Worm (Caenorhabditis elegans) whole organism, L3 larva: ENCODE measurements around the gene dec-7.

Experiments used
- R02D3.7 ChIP-seq: fragments of 150-350 bp; optimal IDR thresholded peaks from 2 replicates; lab custom pipeline; 2014; ENCODE audit warnings: missing biosample characterization, missing genetic modification characterization
- ZK546.5 ChIP-seq: sonication (generic microtip); optimal IDR thresholded peaks from 2 replicates; lab custom pipeline; 2017; ENCODE audit warnings: missing biosample characterization, missing genetic modification characterization
- ama-1 ChIP-seq: fragments of 150-350 bp; optimal IDR thresholded peaks from 2 replicates; lab custom pipeline; 2018
- ceh-16 ChIP-seq: sonication (generic microtip); optimal IDR thresholded peaks from 2 replicates; lab custom pipeline; 2017; ENCODE audit warnings: missing biosample characterization, missing genetic modification characterization
- ceh-82 ChIP-seq: fragments of 150-350 bp; optimal IDR thresholded peaks from 2 replicates; lab custom pipeline; 2014; ENCODE audit warnings: missing biosample characterization, missing genetic modification characterization
- ceh-9 ChIP-seq: sonication (generic microtip); optimal IDR thresholded peaks from 2 replicates; lab custom pipeline; 2018; ENCODE audit warnings: missing biosample characterization, missing genetic modification characterization
- daf-12 ChIP-seq: fragments of 150-350 bp; optimal IDR thresholded peaks from 2 replicates; lab custom pipeline; 2014; ENCODE audit warnings: missing biosample characterization, missing genetic modification reagents, missing genetic modification characterization
- egl-27 ChIP-seq: sonication (generic microtip); optimal IDR thresholded peaks from 4 replicates; lab custom pipeline; 2017; ENCODE audit warnings: missing biosample characterization, missing genetic modification reagents, missing genetic modification characterization
- elt-1 ChIP-seq: fragments of 150-350 bp; optimal IDR thresholded peaks from 2 replicates; lab custom pipeline; 2014; ENCODE audit warnings: missing biosample characterization, missing genetic modification characterization
- elt-2 ChIP-seq: sonication (generic microtip); optimal IDR thresholded peaks from 2 replicates; lab custom pipeline; 2016; ENCODE audit warnings: missing genetic modification reagents, mild to moderate bottlenecking, missing genetic modification characterization, missing compliant biosample characterization
- eor-1 ChIP-seq, 2 experiments: fragments of 150-350 bp; optimal IDR thresholded peaks; 2 replicates each; lab custom pipeline; 2014 to 2018; ENCODE audit warnings: missing biosample characterization in 2 of 2, missing genetic modification characterization in 2 of 2
- fkh-10 ChIP-seq: sonication (generic microtip); optimal IDR thresholded peaks from 2 replicates; lab custom pipeline; 2017; ENCODE audit warnings: missing biosample characterization, missing genetic modification reagents, missing genetic modification characterization
- fkh-2 ChIP-seq: fragments of 150-350 bp; optimal IDR thresholded peaks from 2 replicates; lab custom pipeline; 2014; ENCODE audit warnings: missing biosample characterization, missing genetic modification reagents, missing genetic modification characterization
- hmg-11 ChIP-seq: sonication (generic microtip); optimal IDR thresholded peaks from 2 replicates; lab custom pipeline; 2016; ENCODE audit warnings: missing genetic modification characterization, missing compliant biosample characterization
- jun-1 ChIP-seq: fragments of 150-350 bp; optimal IDR thresholded peaks from 2 replicates; lab custom pipeline; 2014; ENCODE audit warnings: missing biosample characterization, missing genetic modification reagents, missing genetic modification characterization
- lin-15B ChIP-seq: fragments of 150-350 bp; optimal IDR thresholded peaks from 2 replicates; lab custom pipeline; 2014; ENCODE audit warnings: missing biosample characterization, missing genetic modification characterization
- lin-39 ChIP-seq: fragments of 150-350 bp; optimal IDR thresholded peaks from 2 replicates; lab custom pipeline; 2018; ENCODE audit warnings: missing biosample characterization, missing genetic modification reagents, missing genetic modification characterization
- lsy-12 ChIP-seq: sonication (generic microtip); optimal IDR thresholded peaks from 2 replicates; lab custom pipeline; 2016; ENCODE audit warnings: mild to moderate bottlenecking, missing genetic modification characterization, missing compliant biosample characterization
- mdl-1 ChIP-seq: fragments of 150-350 bp; optimal IDR thresholded peaks from 2 replicates; lab custom pipeline; 2014; ENCODE audit warnings: missing biosample characterization, missing genetic modification characterization
- mml-1 ChIP-seq: fragments of 150-350 bp; sonication (generic microtip); optimal IDR thresholded peaks from 3 replicates; lab custom pipeline; 2014; ENCODE audit warnings: missing biosample characterization, missing genetic modification characterization
- nfya-1 ChIP-seq: sonication (generic microtip); optimal IDR thresholded peaks from 2 replicates; lab custom pipeline; 2017; ENCODE audit warnings: missing genetic modification characterization, mild to moderate bottlenecking, missing compliant biosample characterization, antibody characterized with exemption, moderate library complexity; ENCODE audit not compliant: insufficient read depth
- nhr-12 ChIP-seq: fragments of 150-350 bp; optimal IDR thresholded peaks from 2 replicates; lab custom pipeline; 2014; ENCODE audit warnings: missing biosample characterization, missing genetic modification characterization
- nhr-23 ChIP-seq: fragments of 150-350 bp; optimal IDR thresholded peaks from 2 replicates; lab custom pipeline; 2014; ENCODE audit warnings: missing biosample characterization, missing genetic modification reagents, missing genetic modification characterization
- nhr-237 ChIP-seq: fragments of 150-350 bp; optimal IDR thresholded peaks from 2 replicates; lab custom pipeline; 2014; ENCODE audit warnings: missing biosample characterization, missing genetic modification characterization
- nhr-25 ChIP-seq: sonication (generic microtip); optimal IDR thresholded peaks from 2 replicates; lab custom pipeline; 2017; ENCODE audit warnings: missing biosample characterization, missing genetic modification characterization
- nhr-28 ChIP-seq: fragments of 150-350 bp; optimal IDR thresholded peaks from 2 replicates; lab custom pipeline; 2014; ENCODE audit warnings: missing biosample characterization, missing genetic modification characterization
- nhr-43 ChIP-seq: sonication (generic microtip); optimal IDR thresholded peaks from 2 replicates; lab custom pipeline; 2016; ENCODE audit warnings: mild to moderate bottlenecking, missing genetic modification characterization, missing compliant biosample characterization; ENCODE audit not compliant: poor library complexity, severe bottlenecking
- nhr-67 ChIP-seq: fragments of 150-350 bp; optimal IDR thresholded peaks from 2 replicates; lab custom pipeline; 2014; ENCODE audit warnings: missing biosample characterization, missing genetic modification characterization
- nhr-76 ChIP-seq: fragments of 150-350 bp; sonication (generic microtip); optimal IDR thresholded peaks from 5 replicates; lab custom pipeline; 2014; ENCODE audit warnings: missing biosample characterization, missing genetic modification characterization
- nhr-77 ChIP-seq: fragments of 150-350 bp; optimal IDR thresholded peaks from 2 replicates; lab custom pipeline; 2014; ENCODE audit warnings: missing biosample characterization, missing genetic modification characterization
- pha-4 ChIP-seq: fragments of 150-350 bp; optimal IDR thresholded peaks from 2 replicates; lab custom pipeline; 2014; ENCODE audit warnings: missing biosample characterization, missing genetic modification reagents, missing genetic modification characterization
- pqm-1 ChIP-seq: fragments of 150-350 bp; optimal IDR thresholded peaks from 2 replicates; lab custom pipeline; 2017; ENCODE audit warnings: missing biosample characterization, missing genetic modification characterization, inconsistent platforms
- sea-2 ChIP-seq: fragments of 150-350 bp; sonication (generic microtip); optimal IDR thresholded peaks from 4 replicates; lab custom pipeline; 2014; ENCODE audit warnings: missing biosample characterization, missing genetic modification reagents, missing genetic modification characterization
- skn-1 ChIP-seq: fragments of 150-350 bp; optimal IDR thresholded peaks from 2 replicates; lab custom pipeline; 2014; ENCODE audit warnings: missing biosample characterization, missing genetic modification characterization
- snpc-4 ChIP-seq: fragments of 150-350 bp; optimal IDR thresholded peaks from 2 replicates; lab custom pipeline; 2014; ENCODE audit warnings: missing biosample characterization, missing genetic modification characterization
- unc-39 ChIP-seq: sonication (generic microtip); optimal IDR thresholded peaks from 4 replicates; lab custom pipeline; 2017; ENCODE audit warnings: missing biosample characterization, missing genetic modification characterization
- unc-62 ChIP-seq: fragments of 150-350 bp; sonication (generic microtip); optimal IDR thresholded peaks from 4 replicates; lab custom pipeline; 2014; ENCODE audit warnings: missing biosample characterization, missing genetic modification reagents, missing genetic modification characterization
- ztf-11 ChIP-seq: fragments of 150-350 bp; optimal IDR thresholded peaks from 2 replicates; lab custom pipeline; 2014; ENCODE audit warnings: missing biosample characterization, missing genetic modification characterization
- ztf-4 ChIP-seq: fragments of 150-350 bp; optimal IDR thresholded peaks from 2 replicates; lab custom pipeline; 2014; ENCODE audit warnings: missing biosample characterization, missing genetic modification characterization

dec-7 gene

DNA sequence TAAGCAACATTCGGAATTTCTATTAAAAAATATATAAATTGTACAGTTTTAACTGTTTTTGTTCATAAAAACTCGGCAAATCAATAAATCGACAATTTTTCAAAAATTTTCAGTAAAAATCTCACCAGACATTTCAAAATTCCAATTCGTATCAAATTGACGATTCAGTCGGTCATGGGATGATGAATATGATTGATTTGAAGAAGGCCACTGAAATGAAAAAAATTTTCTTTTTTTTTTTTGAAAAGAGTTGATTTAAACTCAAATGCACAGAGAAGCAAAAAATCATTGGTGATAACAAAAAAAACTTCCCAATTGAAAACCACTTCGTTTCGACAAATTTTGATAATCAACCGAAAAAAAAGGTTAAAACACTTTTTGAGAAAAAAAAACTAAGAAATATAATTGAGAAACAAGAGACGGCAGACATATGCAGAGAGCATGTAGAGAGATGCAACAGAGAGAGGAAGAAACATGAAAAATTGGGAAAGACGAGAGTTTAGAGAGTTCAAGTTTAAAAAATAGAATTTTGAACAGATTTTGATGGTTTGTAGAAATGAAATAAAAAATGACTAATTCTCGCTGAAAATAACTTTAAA, 28.4 kb upstream of the dec-7 start:
- TF ChIP-seq elt-2 (peak; percentile 65), nhr-67 (tag; lab: Kevin White, UChicago) (no peak), nhr-76 (no peak), ZK546.5 (tag; lab: Kevin White, UChicago) (no peak), ama-1 (lab: Kevin White, UChicago) (no peak), mml-1 (tag; lab: Kevin White, UChicago) (no peak), nhr-25 (tag; lab: Kevin White, UChicago) (no peak), ceh-16 (tag; lab: Kevin White, UChicago) (no peak), unc-39 (tag; lab: Kevin White, UChicago) (no peak), skn-1 (no peak), lin-39 (tag; lab: Kevin White, UChicago) (no peak), nhr-237 (tag; lab: Kevin White, UChicago) (no peak), elt-1 (tag; lab: Kevin White, UChicago) (no peak), eor-1 (tag; optimal IDR thresholded peaks at IDR 0.05; lab: Kevin White, UChicago) (no peak), mdl-1 (no peak), egl-27 (no peak), jun-1 (tag; lab: Kevin White, UChicago) (no peak), daf-12 (tag; lab: Kevin White, UChicago) (no peak), lsy-12 (tag; lab: Kevin White, UChicago) (no peak), pqm-1 (tag; lab: Kevin White, UChicago) (peak; percentile 19), pha-4 (tag; lab: Kevin White, UChicago) (peak; percentile 41), nhr-28 (tag; lab: Kevin White, UChicago) (no peak)

DNA sequence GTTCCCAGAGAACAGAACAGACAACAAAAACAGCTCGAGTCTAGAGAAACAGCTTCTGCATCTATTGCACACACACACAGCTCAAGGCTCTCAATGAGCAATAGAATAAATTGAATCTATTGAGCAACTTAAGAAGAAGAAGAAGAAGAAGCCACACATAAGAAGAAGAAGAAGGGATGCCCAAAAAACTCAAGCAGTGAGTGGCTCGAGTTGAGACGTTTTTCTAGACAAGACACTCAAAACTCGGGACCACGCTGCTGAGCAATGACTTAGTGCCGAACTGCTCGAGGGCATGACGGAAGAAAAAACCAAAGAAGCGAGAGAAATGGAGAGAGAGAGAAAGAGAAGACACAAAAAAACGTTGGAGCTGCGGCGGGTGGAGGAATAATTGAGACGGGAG, 26.9 kb upstream of the dec-7 start:
- TF ChIP-seq ceh-82 (tag; lab: Kevin White, UChicago) (no peak), fkh-10 (GFP tag; lab: Kevin White, UChicago) (peak; percentile 75), mdl-1 (no peak), nhr-77 (tag; lab: Kevin White, UChicago) (no peak), lin-15B (tag; lab: Kevin White, UChicago) (peak; percentile 24), nfya-1 (tag; lab: Kevin White, UChicago) (peak; percentile 52), hmg-11 (tag; lab: Kevin White, UChicago) (peak; percentile 35), ZK546.5 (tag; lab: Kevin White, UChicago) (no peak), sea-2 (GFP tag; lab: Kevin White, UChicago) (no peak), ztf-11 (tag; lab: Kevin White, UChicago) (no peak), ama-1 (lab: Kevin White, UChicago) (peak; percentile 49), pha-4 (tag; lab: Kevin White, UChicago) (no peak), unc-62 (GFP tag; lab: Kevin White, UChicago) (no peak), nhr-43 (tag; lab: Kevin White, UChicago) (no peak), nhr-25 (tag; lab: Kevin White, UChicago) (no peak), daf-12 (tag; lab: Kevin White, UChicago) (no peak), nhr-12 (tag; lab: Kevin White, UChicago) (no peak), mml-1 (tag; lab: Kevin White, UChicago) (no peak)

DNA sequence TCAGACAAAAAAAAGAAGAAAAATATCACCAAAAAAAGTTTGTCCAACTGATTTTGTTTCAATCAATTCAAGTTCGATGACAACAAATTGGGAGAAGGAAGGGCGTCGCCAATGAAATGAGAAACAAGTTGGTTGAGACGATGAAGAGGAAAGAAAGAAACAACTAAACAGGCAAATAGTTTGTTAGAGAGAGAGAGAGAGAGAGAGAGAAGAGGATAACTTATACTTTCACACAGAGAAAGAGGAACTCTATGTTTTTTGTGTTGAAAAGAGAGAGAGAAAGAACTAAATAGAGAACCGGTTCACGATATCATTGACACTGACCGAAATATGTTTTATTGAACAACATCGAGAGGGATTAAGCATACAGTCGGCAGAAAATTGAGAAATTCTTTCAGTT, 24.6 kb upstream of the dec-7 start:
- TF ChIP-seq hmg-11 (tag; lab: Kevin White, UChicago) (no peak), ztf-4 (no peak), R02D3.7 (tag; lab: Kevin White, UChicago) (no peak), nhr-23 (peak; percentile 49), elt-1 (tag; lab: Kevin White, UChicago) (no peak), pha-4 (tag; lab: Kevin White, UChicago) (peak; percentile 25), nhr-25 (tag; lab: Kevin White, UChicago) (no peak), nhr-43 (tag; lab: Kevin White, UChicago) (peak; percentile 28), nhr-77 (tag; lab: Kevin White, UChicago) (no peak), ceh-9 (tag; lab: Kevin White, UChicago) (no peak), elt-2 (no peak), nhr-12 (tag; lab: Kevin White, UChicago) (no peak), fkh-2 (tag; lab: Kevin White, UChicago) (no peak), mml-1 (tag; lab: Kevin White, UChicago) (no peak), lsy-12 (tag; lab: Kevin White, UChicago) (no peak), snpc-4 (tag; lab: Kevin White, UChicago) (no peak), fkh-10 (GFP tag; lab: Kevin White, UChicago) (no peak)
